Fruit fly (Drosophila melanogaster): ENCODE measurements around the gene Syn.
A peak's percentile ranks its signal among the peaks of the same experiment; 100 is the strongest.

Gene Syn

dm6 chr3R:10213430-10213829 is 22.9 kb downstream of the Syn start (continued):
- TF ChIP-seq Deaf1 (tag; optimal IDR thresholded peaks at IDR 0.05) = no peak
- no peak for TF ChIP-seq CG7987 (GFP tag; optimal IDR thresholded peaks at IDR 0.05)
- TF ChIP-seq trh (GFP tag; optimal IDR thresholded peaks at IDR 0.05) = no peak
- TF ChIP-seq CG6854 (GFP tag; optimal IDR thresholded peaks at IDR 0.05) = no peak
- TF ChIP-seq MESR4 (GFP tag; optimal IDR thresholded peaks at IDR 0.05) = no peak
- no peak for TF ChIP-seq CG15696 (tag; optimal IDR thresholded peaks at IDR 0.05)
- peak; percentile 35 for TF ChIP-seq Meics (GFP tag; optimal IDR thresholded peaks at IDR 0.05)
- TF ChIP-seq E2f1 (GFP tag; IDR thresholded peaks at IDR 0.05) = peak; percentile 55; the same call in 1 of the 2 replicates
- no peak for TF ChIP-seq psq (GFP tag; optimal IDR thresholded peaks at IDR 0.05)
- no peak for TF ChIP-seq CG7556 (GFP tag; optimal IDR thresholded peaks at IDR 0.05)
- TF ChIP-seq gt (GFP tag; IDR thresholded peaks at IDR 0.05) = no peak; the same call in 1 of the 2 replicates
- TF ChIP-seq CG17829 (tag; optimal IDR thresholded peaks at IDR 0.05) = no peak
- TF ChIP-seq CG18619 (GFP tag; optimal IDR thresholded peaks at IDR 0.05) = peak; percentile 30
- TF ChIP-seq br (optimal IDR thresholded peaks at IDR 0.05) = no peak
- TF ChIP-seq CG34376 (GFP tag; optimal IDR thresholded peaks at IDR 0.05) = no peak
- TF ChIP-seq dysf (GFP tag; IDR thresholded peaks at IDR 0.05) = peak; percentile 81
- no peak for TF ChIP-seq gro (GFP tag; optimal IDR thresholded peaks at IDR 0.05)
- TF ChIP-seq CG3407 (GFP tag; optimal IDR thresholded peaks at IDR 0.05) = peak; percentile 68
- no peak for TF ChIP-seq chif (GFP tag; optimal IDR thresholded peaks at IDR 0.05)
- TF ChIP-seq CG6765 (GFP tag; optimal IDR thresholded peaks at IDR 0.05) = no peak
- no peak for TF ChIP-seq CG10565 (GFP tag; optimal IDR thresholded peaks at IDR 0.05)
- peak; percentile 16 for TF ChIP-seq fd64A (GFP tag; optimal IDR thresholded peaks at IDR 0.05)
- TF ChIP-seq CG9797 (GFP tag; optimal IDR thresholded peaks at IDR 0.05) = no peak
- peak; percentile 57; the same call in 1 of the 2 replicates for TF ChIP-seq CG43689 (GFP tag; IDR thresholded peaks at IDR 0.05)
- no peak for TF ChIP-seq CG7963 (GFP tag; IDR thresholded peaks at IDR 0.05; ENCODE audit: partially characterized antibody)
- TF ChIP-seq sqz (GFP tag; optimal IDR thresholded peaks at IDR 0.05) = no peak
- TF ChIP-seq CG14014 (GFP tag; IDR thresholded peaks at IDR 0.05) = peak; percentile 46; the same call in 1 of the 2 replicates
- peak; percentile 68 for TF ChIP-seq CG10654 (GFP tag; optimal IDR thresholded peaks at IDR 0.05)
- peak; percentile 61 for TF ChIP-seq CG4820 (GFP tag; optimal IDR thresholded peaks at IDR 0.05)
- peak; percentile 43 for TF ChIP-seq Dek (tag; optimal IDR thresholded peaks at IDR 0.05)
- TF ChIP-seq Six4 (GFP tag; optimal IDR thresholded peaks at IDR 0.05) = peak; percentile 49
- TF ChIP-seq salm (tag; optimal IDR thresholded peaks at IDR 0.05) = peak; percentile 37
- TF ChIP-seq sima (GFP tag; optimal IDR thresholded peaks at IDR 0.05) = no peak
- no peak for TF ChIP-seq Dbx (GFP tag; IDR thresholded peaks at IDR 0.05)
- TF ChIP-seq Spps (tag; optimal IDR thresholded peaks at IDR 0.05) = no peak
- no peak for TF ChIP-seq Camta (GFP tag; optimal IDR thresholded peaks at IDR 0.05)
- no peak for TF ChIP-seq trem (tag; optimal IDR thresholded peaks at IDR 0.05)
- no peak for TF ChIP-seq grau (tag; optimal IDR thresholded peaks at IDR 0.05)
- peak; percentile 55; the same call in 1 of the 2 replicates for TF ChIP-seq CG3847 (GFP tag; IDR thresholded peaks at IDR 0.05)
- TF ChIP-seq CG16813 (GFP tag; IDR thresholded peaks at IDR 0.05; ENCODE audit: partially characterized antibody) = no peak
- no peak for TF ChIP-seq usp (GFP tag; optimal IDR thresholded peaks at IDR 0.05)
- TF ChIP-seq amos (GFP tag; IDR thresholded peaks at IDR 0.05; ENCODE audit: partially characterized antibody) = no peak
- no peak for TF ChIP-seq corto (GFP tag; optimal IDR thresholded peaks at IDR 0.05)
- TF ChIP-seq Dll (GFP tag; IDR thresholded peaks at IDR 0.05; ENCODE audit: partially characterized antibody) = no peak
- no peak for TF ChIP-seq crc (GFP tag; optimal IDR thresholded peaks at IDR 0.05)
- TF ChIP-seq CG1529 (GFP tag; optimal IDR thresholded peaks at IDR 0.05) = peak; percentile 62
- TF ChIP-seq pum (GFP tag; optimal IDR thresholded peaks at IDR 0.05) = no peak
- TF ChIP-seq Tbp (GFP tag; optimal IDR thresholded peaks at IDR 0.05) = no peak
- TF ChIP-seq pb (GFP tag; optimal IDR thresholded peaks at IDR 0.05) = no peak
- no peak for TF ChIP-seq repo (GFP tag; optimal IDR thresholded peaks at IDR 0.05)
- peak; percentile 46 for TF ChIP-seq Lhr (GFP tag; optimal IDR thresholded peaks at IDR 0.05)
- TF ChIP-seq CG16779 (GFP tag; IDR thresholded peaks at IDR 0.05) = no peak

All from whole organism, embryonic.